Worm (Caenorhabditis elegans) whole organism, L2 larva: ENCODE measurements around the gene F09C8.2.
A peak's percentile ranks its signal among the peaks of the same experiment; 100 is the strongest.

Source experiments
- ZK546.5 ChIP-seq: sonication (generic microtip); optimal IDR thresholded peaks from 2 replicates; lab custom pipeline; 2017; ENCODE audit warnings: missing biosample characterization, missing genetic modification characterization
- alr-1 ChIP-seq: fragments of 150-350 bp; optimal IDR thresholded peaks from 2 replicates; lab custom pipeline; 2014; ENCODE audit warnings: missing biosample characterization, missing genetic modification characterization
- ama-1 ChIP-seq: fragments of 150-350 bp; optimal IDR thresholded peaks from 2 replicates; lab custom pipeline; 2018; ENCODE audit warnings: inconsistent platforms
- blmp-1 ChIP-seq: sonication (generic microtip); optimal IDR thresholded peaks from 2 replicates; lab custom pipeline; 2017; ENCODE audit warnings: missing genetic modification characterization, mild to moderate bottlenecking, missing compliant biosample characterization, antibody characterized with exemption, moderate library complexity; ENCODE audit not compliant: insufficient read depth
- elt-1 ChIP-seq: fragments of 150-350 bp; optimal IDR thresholded peaks from 2 replicates; lab custom pipeline; 2014; ENCODE audit warnings: missing biosample characterization, missing genetic modification characterization
- elt-3 ChIP-seq: sonication (generic microtip); optimal IDR thresholded peaks from 2 replicates; lab custom pipeline; 2017; ENCODE audit warnings: missing biosample characterization, missing genetic modification characterization
- gmeb-1 ChIP-seq: fragments of 150-350 bp; optimal IDR thresholded peaks from 2 replicates; lab custom pipeline; 2014; ENCODE audit warnings: missing biosample characterization, missing genetic modification characterization
- lin-11 ChIP-seq: fragments of 150-350 bp; sonication (generic microtip); optimal IDR thresholded peaks from 2 replicates; lab custom pipeline; 2014; ENCODE audit warnings: missing biosample characterization, missing genetic modification characterization, inconsistent platforms, mixed read lengths
- lin-13 ChIP-seq: fragments of 150-350 bp; optimal IDR thresholded peaks from 2 replicates; lab custom pipeline; 2014; ENCODE audit warnings: missing biosample characterization, missing genetic modification reagents, missing genetic modification characterization
- lin-39 ChIP-seq: fragments of 150-350 bp; optimal IDR thresholded peaks from 2 replicates; lab custom pipeline; 2014; ENCODE audit warnings: missing biosample characterization, missing genetic modification reagents, missing genetic modification characterization
- lsy-2 ChIP-seq, 2 experiments: fragments of 150-350 bp in 1 of 2; sonication (generic microtip) in 1 of 2; optimal IDR thresholded peaks; 2 replicates each; lab custom pipeline; 2014 to 2017; ENCODE audit warnings: missing biosample characterization in 2 of 2, missing genetic modification characterization in 2 of 2
- mbf-1 ChIP-seq: sonication (generic microtip); optimal IDR thresholded peaks from 2 replicates; lab custom pipeline; 2017; ENCODE audit warnings: missing biosample characterization, missing genetic modification characterization
- nhr-237 ChIP-seq: fragments of 150-350 bp; optimal IDR thresholded peaks from 2 replicates; lab custom pipeline; 2014; ENCODE audit warnings: missing biosample characterization, missing genetic modification characterization
- sma-3 ChIP-seq: sonication (generic microtip); optimal IDR thresholded peaks from 2 replicates; lab custom pipeline; 2016; ENCODE audit warnings: missing genetic modification reagents, missing genetic modification characterization, missing compliant biosample characterization
- sma-9 ChIP-seq, 2 experiments: fragments of 150-350 bp in 1 of 2; sonication (generic microtip) in 1 of 2; optimal IDR thresholded peaks; 2 replicates each; lab custom pipeline; 2014 to 2016; ENCODE audit warnings: missing genetic modification characterization in 2 of 2, mild to moderate bottlenecking in 1 of 2, missing biosample characterization in 1 of 2, missing compliant biosample characterization in 1 of 2, missing genetic modification reagents in 1 of 2, moderate library complexity in 1 of 2
- snpc-4 ChIP-seq: fragments of 150-350 bp; optimal IDR thresholded peaks from 2 replicates; lab custom pipeline; 2014; ENCODE audit warnings: missing biosample characterization, missing genetic modification characterization
- unc-39 ChIP-seq: fragments of 150-350 bp; optimal IDR thresholded peaks from 2 replicates; lab custom pipeline; 2014; ENCODE audit warnings: missing biosample characterization, missing genetic modification characterization
- unc-55 ChIP-seq: fragments of 150-350 bp; sonication (generic microtip); optimal IDR thresholded peaks from 3 replicates; lab custom pipeline; 2014; ENCODE audit warnings: missing biosample characterization, missing genetic modification reagents, missing genetic modification characterization
- unc-62 ChIP-seq: fragments of 150-350 bp; optimal IDR thresholded peaks from 2 replicates; lab custom pipeline; 2014; ENCODE audit warnings: missing biosample characterization, missing genetic modification reagents, missing genetic modification characterization
- ztf-1 ChIP-seq: fragments of 200-800 bp; sonication (Bioruptor generic); conservative IDR thresholded peaks from 2 replicates; pipeline ENCODE4 v1.3.6; 2022; ENCODE audit warnings: missing genetic modification characterization, missing compliant biosample characterization

Gene F09C8.2

ce11 chrX:16094370-16094769, 52.5 kb downstream of the F09C8.2 start, which contains the start of gene C30F2.5:
Gene C30F2.5, plus strand, starts transcription at chrX:16094670.
- TF ChIP-seq lsy-2 (tag; optimal IDR thresholded peaks at IDR 0.05; lab: Kevin White, UChicago) (no peak), lin-13 (no peak), elt-1 (tag; lab: Kevin White, UChicago) (no peak), snpc-4 (tag; lab: Kevin White, UChicago) (no peak), unc-55 (GFP tag; lab: Kevin White, UChicago) (no peak), sma-3 (GFP tag; lab: Kevin White, UChicago) (no peak), ztf-1 (GFP tag; lab: Robert Waterston, UW) (no peak), nhr-237 (tag; lab: Kevin White, UChicago) (no peak), lin-11 (no peak), ama-1 (lab: Kevin White, UChicago) (no peak), alr-1 (tag; lab: Kevin White, UChicago) (no peak), elt-3 (tag; lab: Kevin White, UChicago) (no peak), mbf-1 (tag; lab: Kevin White, UChicago) (no peak), lin-39 (no peak), ZK546.5 (no peak), gmeb-1 (no peak), unc-39 (tag; lab: Kevin White, UChicago) (no peak), blmp-1 (tag; lab: Kevin White, UChicago) (no peak), unc-62 (no peak), sma-9 (GFP tag; optimal IDR thresholded peaks at IDR 0.05; lab: Kevin White, UChicago) (no peak), sma-9 (tag; optimal IDR thresholded peaks at IDR 0.05; lab: Kevin White, UChicago) (no peak)

ce11 chrX:16091166-16091565, 55.7 kb downstream of the F09C8.2 start:
- TF ChIP-seq elt-3 (tag; lab: Kevin White, UChicago) (no peak), snpc-4 (tag; lab: Kevin White, UChicago) (peak; percentile 85)
